Worm (Caenorhabditis elegans) whole organism, mixed stage, embryonic: Measurements from ENCODE around the gene sago-1.
A peak's percentile ranks its signal among the peaks of the same experiment; 100 is the strongest.

Experiments
- M03D4.4 ChIP-seq: sonication (generic microtip); optimal IDR thresholded peaks from 2 replicates; lab custom pipeline; 2017; ENCODE audit warnings: mild to moderate bottlenecking, missing genetic modification characterization, missing compliant biosample characterization
- bed-3 ChIP-seq: fragments of 200-800 bp; sonication (Bioruptor generic); optimal IDR thresholded peaks from 3 replicates; lab custom pipeline; 2018; ENCODE audit warnings: mild to moderate bottlenecking, missing genetic modification characterization, moderate library complexity, missing compliant biosample characterization
- blmp-1 ChIP-seq: fragments of 150-350 bp; optimal IDR thresholded peaks from 2 replicates; lab custom pipeline; 2014; ENCODE audit warnings: missing biosample characterization, missing genetic modification characterization
- ceh-39 ChIP-seq: fragments of 150-350 bp; optimal IDR thresholded peaks from 2 replicates; lab custom pipeline; 2014; ENCODE audit warnings: missing biosample characterization, missing genetic modification characterization
- ceh-43 ChIP-seq: fragments of 200-800 bp; sonication (Bioruptor generic); optimal IDR thresholded peaks from 2 replicates; lab custom pipeline; 2018; ENCODE audit warnings: mild to moderate bottlenecking, missing genetic modification characterization, moderate library complexity, missing compliant biosample characterization
- ceh-83 ChIP-seq: fragments of 200-800 bp; sonication (Bioruptor generic); optimal IDR thresholded peaks from 2 replicates; lab custom pipeline; 2018; ENCODE audit warnings: mild to moderate bottlenecking, missing genetic modification characterization, missing compliant biosample characterization
- ces-1 ChIP-seq: fragments of 150-350 bp; optimal IDR thresholded peaks from 2 replicates; lab custom pipeline; 2014; ENCODE audit warnings: missing biosample characterization, missing genetic modification reagents, missing genetic modification characterization
- drap-1 ChIP-seq: fragments of 200-800 bp; sonication (Bioruptor generic); optimal IDR thresholded peaks from 3 replicates; lab custom pipeline; 2018; ENCODE audit warnings: mild to moderate bottlenecking, missing genetic modification characterization, missing compliant biosample characterization
- elt-1 ChIP-seq: sonication (generic microtip); optimal IDR thresholded peaks from 2 replicates; lab custom pipeline; 2017; ENCODE audit warnings: missing genetic modification characterization, mild to moderate bottlenecking, missing compliant biosample characterization, antibody characterized with exemption, moderate library complexity, borderline replicate concordance; ENCODE audit not compliant: insufficient read depth
- flh-1 ChIP-seq: fragments of 200-800 bp; sonication (Bioruptor generic); optimal IDR thresholded peaks from 2 replicates; lab custom pipeline; 2018; ENCODE audit warnings: mild to moderate bottlenecking, missing genetic modification characterization, moderate library complexity, missing compliant biosample characterization
- hlh-1 ChIP-seq: fragments of 150-350 bp; optimal IDR thresholded peaks from 2 replicates; lab custom pipeline; 2014; ENCODE audit warnings: missing biosample characterization, missing genetic modification reagents, missing genetic modification characterization
- lin-13 ChIP-seq: fragments of 150-350 bp; optimal IDR thresholded peaks from 2 replicates; lab custom pipeline; 2014; ENCODE audit warnings: missing biosample characterization, missing genetic modification characterization
- lin-32 ChIP-seq: fragments of 200-800 bp; sonication (Bioruptor generic); optimal IDR thresholded peaks from 2 replicates; lab custom pipeline; 2018; ENCODE audit warnings: mild to moderate bottlenecking, missing genetic modification characterization, missing compliant biosample characterization
- lsy-2 ChIP-seq: fragments of 150-350 bp; optimal IDR thresholded peaks from 2 replicates; lab custom pipeline; 2014; ENCODE audit warnings: missing biosample characterization, missing genetic modification characterization
- mab-5 ChIP-seq: fragments of 150-350 bp; optimal IDR thresholded peaks from 2 replicates; lab custom pipeline; 2014; ENCODE audit warnings: missing biosample characterization, missing genetic modification characterization
- mep-1 ChIP-seq: fragments of 150-350 bp; optimal IDR thresholded peaks from 2 replicates; lab custom pipeline; 2017; ENCODE audit warnings: missing biosample characterization, missing genetic modification reagents, missing genetic modification characterization, inconsistent platforms
- mls-2 ChIP-seq: sonication (generic microtip); optimal IDR thresholded peaks from 2 replicates; lab custom pipeline; 2016; ENCODE audit warnings: mild to moderate bottlenecking, missing genetic modification characterization, moderate library complexity, missing compliant biosample characterization
- nhr-12 ChIP-seq: fragments of 150-350 bp; optimal IDR thresholded peaks from 2 replicates; lab custom pipeline; 2014; ENCODE audit warnings: missing biosample characterization, missing genetic modification characterization
- nhr-2 ChIP-seq: fragments of 150-350 bp; optimal IDR thresholded peaks from 2 replicates; lab custom pipeline; 2014; ENCODE audit warnings: missing biosample characterization, missing genetic modification characterization
- nhr-237 ChIP-seq: fragments of 150-350 bp; optimal IDR thresholded peaks from 2 replicates; lab custom pipeline; 2014; ENCODE audit warnings: missing biosample characterization, missing genetic modification characterization
- nhr-28 ChIP-seq: fragments of 150-350 bp; optimal IDR thresholded peaks from 2 replicates; lab custom pipeline; 2014; ENCODE audit warnings: missing biosample characterization, missing genetic modification characterization
- nhr-76 ChIP-seq: sonication (generic microtip); optimal IDR thresholded peaks from 2 replicates; lab custom pipeline; 2017; ENCODE audit warnings: missing biosample characterization, missing genetic modification characterization
- sem-2 ChIP-seq: fragments of 200-800 bp; sonication (Bioruptor generic); optimal IDR thresholded peaks from 2 replicates; lab custom pipeline; 2018; ENCODE audit warnings: mild to moderate bottlenecking, missing genetic modification characterization, missing compliant biosample characterization
- snpc-4 ChIP-seq: fragments of 150-350 bp; optimal IDR thresholded peaks from 2 replicates; lab custom pipeline; 2014; ENCODE audit warnings: missing biosample characterization, missing genetic modification characterization
- sptf-1 ChIP-seq: sonication (generic microtip); optimal IDR thresholded peaks from 2 replicates; lab custom pipeline; 2017; ENCODE audit warnings: mild to moderate bottlenecking, missing genetic modification characterization, moderate library complexity, missing compliant biosample characterization
- tbx-8 ChIP-seq: fragments of 200-800 bp; sonication (Bioruptor generic); optimal IDR thresholded peaks from 2 replicates; lab custom pipeline; 2018; ENCODE audit warnings: mild to moderate bottlenecking, missing genetic modification characterization, moderate library complexity, missing compliant biosample characterization
- unc-120 ChIP-seq: sonication (generic microtip); optimal IDR thresholded peaks from 2 replicates; lab custom pipeline; 2017; ENCODE audit warnings: missing genetic modification characterization, missing compliant biosample characterization; ENCODE audit not compliant: poor library complexity, severe bottlenecking
- unc-62 ChIP-seq: fragments of 150-350 bp; optimal IDR thresholded peaks from 2 replicates; lab custom pipeline; 2014; ENCODE audit warnings: missing biosample characterization, missing genetic modification reagents, missing genetic modification characterization
- ztf-11 ChIP-seq: fragments of 150-350 bp; optimal IDR thresholded peaks from 2 replicates; lab custom pipeline; 2014; ENCODE audit warnings: missing biosample characterization, missing genetic modification characterization

sago-1 gene

ce11 chrV:6341078-6341638, 37.6 kb downstream of the sago-1 start:
- TF ChIP-seq ces-1 (GFP tag; lab: Kevin White, UChicago) (no peak), nhr-28 (no peak), lin-32 (GFP tag; lab: Kevin White, UChicago) (no peak), bed-3 (GFP tag; lab: Kevin White, UChicago) (no peak), sptf-1 (tag; lab: Kevin White, UChicago) (no peak), ceh-39 (tag; lab: Kevin White, UChicago) (no peak), tbx-8 (GFP tag; lab: Kevin White, UChicago) (no peak), ceh-43 (no peak), mls-2 (tag; lab: Kevin White, UChicago) (no peak), drap-1 (GFP tag; lab: Kevin White, UChicago) (no peak), blmp-1 (tag; lab: Kevin White, UChicago) (no peak), mab-5 (no peak), ceh-83 (no peak), unc-62 (GFP tag; lab: Kevin White, UChicago) (no peak), sem-2 (no peak), mep-1 (tag; lab: Kevin White, UChicago) (no peak)

- no peak for TF ChIP-seq bed-3 (GFP tag; lab: Kevin White, UChicago)
- no peak for TF ChIP-seq mab-5
- no peak for TF ChIP-seq drap-1 (GFP tag; lab: Kevin White, UChicago)
- TF ChIP-seq ceh-43, result no peak
- no peak for TF ChIP-seq elt-1 (tag; lab: Kevin White, UChicago)
- TF ChIP-seq mep-1 (tag; lab: Kevin White, UChicago), result no peak
- TF ChIP-seq M03D4.4 (tag; lab: Kevin White, UChicago), result no peak
- TF ChIP-seq unc-62 (GFP tag; lab: Kevin White, UChicago), result no peak
- TF ChIP-seq nhr-28, result no peak
- no peak for TF ChIP-seq lin-13 (tag; lab: Kevin White, UChicago)
- TF ChIP-seq hlh-1 (tag; lab: Kevin White, UChicago), result peak; percentile 93
- TF ChIP-seq unc-120 (tag; lab: Kevin White, UChicago), result peak; percentile 36
- TF ChIP-seq tbx-8 (GFP tag; lab: Kevin White, UChicago), result no peak
- TF ChIP-seq ztf-11 (tag; lab: Kevin White, UChicago), result no peak
- no peak for TF ChIP-seq nhr-237 (tag; lab: Kevin White, UChicago)
- TF ChIP-seq sptf-1 (tag; lab: Kevin White, UChicago), result no peak
Measured at ce11 chrV:6342502-6342901, 38.9 kb downstream of the sago-1 start.

ce11 chrV:6344531-6345171, 41.1 kb downstream of the sago-1 start:
- TF ChIP-seq nhr-2 (no peak), mls-2 (tag; lab: Kevin White, UChicago) (no peak), elt-1 (tag; lab: Kevin White, UChicago) (no peak), ceh-39 (tag; lab: Kevin White, UChicago) (no peak), sem-2 (no peak), mab-5 (no peak)

- no peak for TF ChIP-seq nhr-28
- TF ChIP-seq lsy-2, result no peak
- TF ChIP-seq nhr-237 (tag; lab: Kevin White, UChicago), result no peak
- TF ChIP-seq snpc-4, result no peak
- TF ChIP-seq hlh-1 (tag; lab: Kevin White, UChicago), result peak; percentile 30
Measured at ce11 chrV:6346043-6346618, 42.6 kb downstream of the sago-1 start.

- no peak for TF ChIP-seq flh-1 (GFP tag; lab: Kevin White, UChicago)
- no peak for TF ChIP-seq nhr-76 (tag; lab: Kevin White, UChicago)
Measured at ce11 chrV:6346906-6347305, 43.3 kb downstream of the sago-1 start.

- TF ChIP-seq flh-1 (GFP tag; lab: Kevin White, UChicago), result no peak
- TF ChIP-seq unc-62 (GFP tag; lab: Kevin White, UChicago), result no peak
- no peak for TF ChIP-seq nhr-237 (tag; lab: Kevin White, UChicago)
- TF ChIP-seq ztf-11 (tag; lab: Kevin White, UChicago), result no peak
- TF ChIP-seq nhr-12, result no peak
Measured at ce11 chrV:6348133-6348532, 44.6 kb downstream of the sago-1 start.
